Fruit fly (Drosophila melanogaster) whole organism, embryonic: ENCODE measurements around the gene Rab18.

Experiments
- Adf1 ChIP-seq: fragments of 200-800 bp; sonication (Bioruptor generic); IDR thresholded peaks from 2 replicates; pipeline ENCODE4 v1.3.6; 2022; ENCODE audit warnings: missing biosample characterization, missing genetic modification characterization
- BtbVII ChIP-seq: fragments of 200-800 bp; sonication (Bioruptor generic); optimal IDR thresholded peaks from 3 replicates; lab custom pipeline; 2017; ENCODE audit warnings: missing biosample characterization, mild to moderate bottlenecking, missing genetic modification characterization
- CG10267 ChIP-seq: fragments of 200-800 bp; sonication (Bioruptor generic); optimal IDR thresholded peaks from 2 replicates; lab custom pipeline; 2018; ENCODE audit warnings: missing biosample characterization, mild to moderate bottlenecking, missing genetic modification characterization, moderate library complexity
- CG10543 ChIP-seq: fragments of 200-800 bp; sonication (Bioruptor generic); optimal IDR thresholded peaks from 3 replicates; lab custom pipeline; 2017; ENCODE audit warnings: missing biosample characterization, mild to moderate bottlenecking, missing genetic modification characterization, moderate library complexity
- CG10979 ChIP-seq: fragments of 200-800 bp; sonication (Bioruptor generic); optimal IDR thresholded peaks from 2 replicates; lab custom pipeline; 2018; ENCODE audit warnings: missing biosample characterization, mild to moderate bottlenecking, missing genetic modification characterization, moderate library complexity
- CG11085 ChIP-seq: fragments of 200-800 bp; sonication (Bioruptor generic); IDR thresholded peaks from 2 replicates; pipeline ENCODE4 v1.3.6; 2022; ENCODE audit warnings: missing biosample characterization, missing genetic modification characterization
- CG12155 ChIP-seq: fragments of 200-800 bp; sonication (Bioruptor generic); optimal IDR thresholded peaks from 3 replicates; lab custom pipeline; 2016; ENCODE audit warnings: missing biosample characterization, missing genetic modification characterization
- CG12391 ChIP-seq: fragments of 200-800 bp; sonication (Bioruptor generic); optimal IDR thresholded peaks from 3 replicates; lab custom pipeline; 2018; ENCODE audit warnings: missing biosample characterization, mild to moderate bottlenecking, missing genetic modification characterization, moderate library complexity
- CG12659 ChIP-seq: fragments of 200-800 bp; sonication (Bioruptor generic); optimal IDR thresholded peaks from 3 replicates; lab custom pipeline; 2017; ENCODE audit warnings: mild to moderate bottlenecking, missing biosample characterization, missing genetic modification reagents, missing genetic modification characterization
- CG13123 ChIP-seq: fragments of 200-800 bp; sonication (Bioruptor generic); optimal IDR thresholded peaks from 2 replicates; lab custom pipeline; 2016; ENCODE audit warnings: missing biosample characterization, missing genetic modification characterization
- CG14050 ChIP-seq: fragments of 200-800 bp; sonication (Bioruptor generic); IDR thresholded peaks from 3 replicates; pipeline ENCODE4 v1.3.6; 2022; ENCODE audit warnings: missing biosample characterization, missing genetic modification characterization
- CG14965 ChIP-seq: fragments of 200-800 bp; sonication (Bioruptor generic); optimal IDR thresholded peaks from 2 replicates; lab custom pipeline; 2016; ENCODE audit warnings: missing biosample characterization, missing genetic modification characterization, borderline replicate concordance
- CG17385 ChIP-seq: fragments of 200-800 bp; sonication (Bioruptor generic); optimal IDR thresholded peaks from 3 replicates; lab custom pipeline; 2018; ENCODE audit warnings: missing biosample characterization, mild to moderate bottlenecking, missing genetic modification characterization
- CG17912 ChIP-seq: fragments of 200-800 bp; sonication (Bioruptor generic); optimal IDR thresholded peaks from 2 replicates; lab custom pipeline; 2018; ENCODE audit warnings: missing biosample characterization, mild to moderate bottlenecking, missing genetic modification characterization
- CG3163 ChIP-seq: fragments of 200-800 bp; sonication (Bioruptor generic); optimal IDR thresholded peaks from 3 replicates; lab custom pipeline; 2016; ENCODE audit warnings: missing biosample characterization, missing genetic modification characterization
- CG33213 ChIP-seq: fragments of 200-800 bp; sonication (Bioruptor generic); optimal IDR thresholded peaks from 3 replicates; lab custom pipeline; 2016; ENCODE audit warnings: missing biosample characterization, missing genetic modification characterization
- CG3726 ChIP-seq: fragments of 200-800 bp; sonication (Bioruptor generic); IDR thresholded peaks from 3 replicates; pipeline ENCODE4, ENCODE4 v1.3.6; 2022; ENCODE audit warnings: missing biosample characterization, missing genetic modification characterization
- CG3847 ChIP-seq: fragments of 200-800 bp; sonication (Bioruptor generic); IDR thresholded peaks from 2 replicates; pipeline ENCODE4 v1.3.6; 2022; ENCODE audit warnings: missing biosample characterization, missing genetic modification characterization
- CG4617 ChIP-seq: fragments of 200-800 bp; sonication (Bioruptor generic); optimal IDR thresholded peaks from 3 replicates; lab custom pipeline; 2016; ENCODE audit warnings: missing biosample characterization, missing genetic modification characterization, borderline replicate concordance
- CG6254 ChIP-seq: fragments of 200-800 bp; sonication (Bioruptor generic); optimal IDR thresholded peaks from 3 replicates; lab custom pipeline; 2017; ENCODE audit warnings: mild to moderate bottlenecking, missing biosample characterization, missing genetic modification reagents, missing genetic modification characterization
- CG6813 ChIP-seq: fragments of 200-800 bp; sonication (Bioruptor generic); optimal IDR thresholded peaks from 2 replicates; lab custom pipeline; 2017; ENCODE audit warnings: missing biosample characterization, missing genetic modification characterization, mild to moderate bottlenecking, moderate library complexity, missing genetic modification reagents
- CG7556 ChIP-seq: fragments of 200-800 bp; sonication (Bioruptor generic); optimal IDR thresholded peaks from 2 replicates; lab custom pipeline; 2017; ENCODE audit warnings: missing biosample characterization, mild to moderate bottlenecking, missing genetic modification characterization
- Chrac-16 ChIP-seq: fragments of 200-800 bp; sonication (Bioruptor generic); optimal IDR thresholded peaks from 3 replicates; lab custom pipeline; 2016; ENCODE audit warnings: missing biosample characterization, missing genetic modification characterization
- CrebB ChIP-seq: fragments of 200-800 bp; sonication (Bioruptor generic); optimal IDR thresholded peaks from 3 replicates; lab custom pipeline; 2018; ENCODE audit warnings: missing biosample characterization, mild to moderate bottlenecking, missing genetic modification characterization
- Gug ChIP-seq: fragments of 200-800 bp; sonication (Bioruptor generic); IDR thresholded peaks from 4 replicates; pipeline ENCODE4 v1.3.6; 2022; ENCODE audit warnings: missing biosample characterization, missing genetic modification characterization
- H15 ChIP-seq: fragments of 200-800 bp; sonication (Bioruptor generic); IDR thresholded peaks from 3 replicates; pipeline ENCODE4 v1.3.6; 2022; ENCODE audit warnings: missing biosample characterization, missing genetic modification characterization
- Hr3 ChIP-seq: fragments of 200-800 bp; sonication (Bioruptor generic); optimal IDR thresholded peaks from 3 replicates; lab custom pipeline; 2016; ENCODE audit warnings: missing biosample characterization, missing genetic modification characterization
- Hr39 ChIP-seq: fragments of >200 bp; optimal IDR thresholded peaks from 2 replicates; lab custom pipeline; 2017
- Neu2 ChIP-seq: fragments of 200-800 bp; sonication (Bioruptor generic); optimal IDR thresholded peaks from 3 replicates; lab custom pipeline; 2016; ENCODE audit warnings: missing biosample characterization, missing genetic modification characterization, borderline replicate concordance
- Vsx1 ChIP-seq: fragments of 200-800 bp; sonication (Bioruptor generic); optimal IDR thresholded peaks from 2 replicates; lab custom pipeline; 2017; ENCODE audit warnings: missing biosample characterization, mild to moderate bottlenecking, missing genetic modification characterization, missing genetic modification reagents
- bigmax ChIP-seq: fragments of 200-800 bp; sonication (Bioruptor generic); optimal IDR thresholded peaks from 2 replicates; lab custom pipeline; 2018; ENCODE audit warnings: missing biosample characterization, mild to moderate bottlenecking, missing genetic modification characterization
- br ChIP-seq: fragments of >200 bp; optimal IDR thresholded peaks from 2 replicates; lab custom pipeline; 2017
- cas ChIP-seq: fragments of 200-800 bp; sonication (Bioruptor generic); IDR thresholded peaks from 2 replicates; pipeline ENCODE4 v1.3.6; 2022; ENCODE audit warnings: missing biosample characterization, missing genetic modification characterization
- crol ChIP-seq: fragments of 200-800 bp; sonication (Bioruptor generic); IDR thresholded peaks from 2 replicates; pipeline ENCODE4 v1.3.6; 2022; ENCODE audit warnings: missing biosample characterization, missing genetic modification characterization
- dmrt99B ChIP-seq: fragments of 200-800 bp; sonication (Bioruptor generic); optimal IDR thresholded peaks from 2 replicates; lab custom pipeline; 2018; ENCODE audit warnings: missing biosample characterization, mild to moderate bottlenecking, missing genetic modification characterization, moderate library complexity
- dpn ChIP-seq, 2 experiments: fragments of 200-800 bp; sonication (Bioruptor generic); optimal IDR thresholded peaks; 3 replicates each; lab custom pipeline; 2016; ENCODE audit warnings: missing biosample characterization in 2 of 2, missing genetic modification characterization in 2 of 2
- fd96Cb ChIP-seq: fragments of 200-800 bp; sonication (Bioruptor generic); optimal IDR thresholded peaks from 2 replicates; lab custom pipeline; 2018; ENCODE audit warnings: missing biosample characterization, mild to moderate bottlenecking, missing genetic modification characterization, moderate library complexity
- gem ChIP-seq: fragments of 200-800 bp; sonication (Bioruptor generic); optimal IDR thresholded peaks from 2 replicates; lab custom pipeline; 2019; ENCODE audit warnings: missing biosample characterization, mild to moderate bottlenecking, missing genetic modification characterization, moderate library complexity
- grn ChIP-seq: fragments of 200-800 bp; sonication (Bioruptor generic); optimal IDR thresholded peaks from 3 replicates; lab custom pipeline; 2017; ENCODE audit warnings: missing biosample characterization, missing genetic modification characterization
- ind ChIP-seq: fragments of 200-800 bp; sonication (Bioruptor generic); optimal IDR thresholded peaks from 3 replicates; lab custom pipeline; 2016; ENCODE audit warnings: missing biosample characterization, missing genetic modification characterization
- ken ChIP-seq: fragments of 200-800 bp; sonication (Bioruptor generic); IDR thresholded peaks from 3 replicates; pipeline ENCODE4 v1.3.6; 2022; ENCODE audit warnings: missing biosample characterization, missing genetic modification characterization
- lbe ChIP-seq: fragments of 200-800 bp; sonication (Bioruptor generic); optimal IDR thresholded peaks from 2 replicates; lab custom pipeline; 2016; ENCODE audit warnings: missing biosample characterization, mild to moderate bottlenecking, missing genetic modification characterization
- nom ChIP-seq: fragments of 200-800 bp; sonication (Bioruptor generic); optimal IDR thresholded peaks from 2 replicates; lab custom pipeline; 2017; ENCODE audit warnings: missing biosample characterization, missing genetic modification characterization, mild to moderate bottlenecking, moderate library complexity, missing genetic modification reagents
- onecut ChIP-seq: fragments of 200-800 bp; sonication (Bioruptor generic); IDR thresholded peaks from 2 replicates; pipeline ENCODE4 v1.3.6; 2022; ENCODE audit warnings: missing biosample characterization, missing genetic modification characterization
- pho ChIP-seq: fragments of 200-800 bp; sonication (Bioruptor generic); optimal IDR thresholded peaks from 2 replicates; lab custom pipeline; 2016; ENCODE audit warnings: missing biosample characterization, missing genetic modification characterization
- psq ChIP-seq: fragments of 200-800 bp; sonication (Bioruptor generic); optimal IDR thresholded peaks from 2 replicates; lab custom pipeline; 2017; ENCODE audit warnings: missing biosample characterization, missing genetic modification characterization
- repo ChIP-seq: fragments of 200-800 bp; sonication (Bioruptor generic); optimal IDR thresholded peaks from 2 replicates; lab custom pipeline; 2016; ENCODE audit warnings: missing biosample characterization, missing genetic modification characterization
- rib ChIP-seq: fragments of 200-800 bp; sonication (Bioruptor generic); IDR thresholded peaks from 2 replicates; pipeline ENCODE4 v1.3.6; 2022; ENCODE audit warnings: missing biosample characterization, missing genetic modification characterization
- sens ChIP-seq: fragments of 200-800 bp; sonication (Bioruptor generic); peaks from one replicate; lab custom pipeline; 2016; ENCODE audit warnings: missing biosample characterization, missing genetic modification characterization
- sna ChIP-seq: fragments of 200-800 bp; sonication (Bioruptor generic); IDR thresholded peaks from 2 replicates; pipeline ENCODE4 v1.3.6; 2022; ENCODE audit warnings: missing biosample characterization, missing genetic modification characterization; ENCODE audit not compliant: partially characterized antibody
- trem ChIP-seq: fragments of 200-800 bp; optimal IDR thresholded peaks from 3 replicates; lab custom pipeline; 2019; ENCODE audit warnings: missing biosample characterization, mild to moderate bottlenecking, missing genetic modification characterization, moderate library complexity

Gene Rab18

DNA sequence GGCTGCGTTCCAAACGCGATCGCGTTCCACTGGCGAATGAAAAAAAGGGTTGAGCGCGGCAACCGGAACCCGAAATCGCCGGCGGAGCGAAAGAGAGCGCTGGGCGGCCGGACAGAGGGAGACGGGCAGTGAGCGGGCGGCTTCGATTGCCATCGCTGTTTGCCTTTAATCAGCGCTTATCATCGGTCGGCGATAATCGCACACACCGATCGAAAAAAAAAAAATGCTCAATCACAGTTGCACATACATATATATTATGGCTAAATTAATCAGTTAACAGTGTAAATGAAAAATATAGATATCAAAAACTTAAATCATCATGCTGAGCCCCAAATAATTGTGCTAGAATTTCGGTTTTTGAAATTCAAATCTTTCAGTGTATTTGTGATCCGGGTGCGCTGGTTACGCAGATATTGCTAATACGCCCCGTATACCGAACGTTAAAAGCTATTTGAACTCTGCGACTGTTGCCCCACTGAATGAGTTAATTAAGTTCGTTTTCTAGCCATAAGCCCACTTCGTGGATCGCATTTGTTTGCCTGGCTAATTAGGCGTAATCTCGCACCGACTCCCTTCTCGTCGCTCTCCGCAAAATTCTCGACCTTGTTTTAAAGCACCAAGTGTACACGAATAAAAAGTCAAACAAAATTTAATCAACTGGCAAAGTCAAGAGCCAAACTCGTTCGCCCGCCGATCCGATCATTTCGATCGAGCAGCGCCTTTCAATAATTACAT is 46.3 kb upstream of the Rab18 start, which contains the start of gene CG33080 (continued):
- no peak for TF ChIP-seq CrebB (tag; lab: Kevin White, UChicago)
- no peak for TF ChIP-seq sna (GFP tag; lab: Robert Waterston, UW)
- no peak for TF ChIP-seq nom (GFP tag; lab: Kevin White, UChicago)
- TF ChIP-seq CG17385, result no peak
- TF ChIP-seq CG7556 (GFP tag; lab: Kevin White, UChicago), result no peak
- peak; percentile 89 for TF ChIP-seq grn (GFP tag; lab: Kevin White, UChicago)
- no peak for TF ChIP-seq BtbVII (GFP tag; lab: Kevin White, UChicago)
- TF ChIP-seq dmrt99B (tag; lab: Kevin White, UChicago), result peak; percentile 34
- no peak for TF ChIP-seq CG12659 (GFP tag; lab: Kevin White, UChicago)
- no peak for TF ChIP-seq onecut (GFP tag; lab: Robert Waterston, UW)
- TF ChIP-seq Chrac-16, result no peak
- no peak for TF ChIP-seq ken
- TF ChIP-seq bigmax (GFP tag; lab: Kevin White, UChicago), result no peak
- TF ChIP-seq Adf1 (GFP tag; lab: Robert Waterston, UW), result 0 out of 2 replicates have a peak, but pooled peaks have one; percentile 8
- TF ChIP-seq CG6254 (GFP tag; lab: Kevin White, UChicago), result no peak
- TF ChIP-seq CG10267 (tag; lab: Kevin White, UChicago), result no peak
- TF ChIP-seq gem, result peak; percentile 25
- TF ChIP-seq pho, result no peak
- TF ChIP-seq psq (GFP tag; lab: Kevin White, UChicago), result no peak
- no peak for TF ChIP-seq ind (GFP tag; lab: Kevin White, UChicago)
- peak; percentile 47; the same call in 1 of the 2 replicates for TF ChIP-seq crol (GFP tag; lab: Robert Waterston, UW)
- no peak for TF ChIP-seq cas (GFP tag; lab: Robert Waterston, UW)
- TF ChIP-seq CG12391 (tag; lab: Kevin White, UChicago), result no peak
- no peak for TF ChIP-seq trem
- no peak for TF ChIP-seq Gug (GFP tag; lab: Robert Waterston, UW)
- no peak for TF ChIP-seq sens (GFP tag; lab: Kevin White, UChicago)
- TF ChIP-seq CG6813 (GFP tag; lab: Kevin White, UChicago), result no peak
- TF ChIP-seq H15 (GFP tag; lab: Robert Waterston, UW), result no peak
- no peak for TF ChIP-seq CG10543 (GFP tag; lab: Kevin White, UChicago)
- no peak for TF ChIP-seq Hr39 (lab: Kevin White, UChicago)
- no peak for TF ChIP-seq CG4617
- no peak for TF ChIP-seq br
- TF ChIP-seq Hr3 (GFP tag; lab: Kevin White, UChicago), result no peak
- no peak for TF ChIP-seq CG14965 (GFP tag; lab: Kevin White, UChicago)
- TF ChIP-seq CG14050 (GFP tag; lab: Robert Waterston, UW), result no peak
- no peak for TF ChIP-seq CG3726 (GFP tag; lab: Robert Waterston, UW)
- no peak for TF ChIP-seq CG10979 (tag; lab: Kevin White, UChicago)
- no peak for TF ChIP-seq CG3163 (GFP tag; lab: Kevin White, UChicago)
- TF ChIP-seq fd96Cb (tag; lab: Kevin White, UChicago), result no peak
- TF ChIP-seq Vsx1 (GFP tag; lab: Kevin White, UChicago), result peak; percentile 75
- TF ChIP-seq repo (GFP tag; lab: Kevin White, UChicago), result no peak
- no peak for TF ChIP-seq lbe (GFP tag; lab: Kevin White, UChicago)
- no peak for TF ChIP-seq CG3847
- no peak for TF ChIP-seq CG12155 (GFP tag; lab: Kevin White, UChicago)
- TF ChIP-seq rib (GFP tag; lab: Robert Waterston, UW), result no peak
- 0 out of 2 replicates have a peak, but pooled peaks have one; percentile 23 for TF ChIP-seq CG11085
- TF ChIP-seq CG17912 (GFP tag; lab: Kevin White, UChicago), result no peak
- TF ChIP-seq dpn (GFP tag; optimal IDR thresholded peaks at IDR 0.05; lab: Kevin White, UChicago), result no peak
- TF ChIP-seq Neu2 (GFP tag; lab: Kevin White, UChicago), result no peak
- no peak for TF ChIP-seq CG13123 (GFP tag; lab: Kevin White, UChicago)
- no peak for TF ChIP-seq CG33213 (GFP tag; lab: Kevin White, UChicago)
